Fruit fly (Drosophila melanogaster) whole organism, prepupa: ENCODE measurements around the gene Ptip.

Experiments used
- Blimp-1 ChIP-seq: fragments of 200-800 bp; sonication (Bioruptor generic); optimal IDR thresholded peaks from 3 replicates; lab custom pipeline; 2017; ENCODE audit warnings: missing biosample characterization, missing genetic modification characterization, mild to moderate bottlenecking, moderate library complexity, missing genetic modification reagents
- CG10631 ChIP-seq: fragments of 200-800 bp; sonication (Bioruptor generic); optimal IDR thresholded peaks from 2 replicates; lab custom pipeline; 2016; ENCODE audit warnings: missing biosample characterization, missing genetic modification characterization
- CG10669 ChIP-seq: fragments of 200-800 bp; sonication (Bioruptor generic); optimal IDR thresholded peaks from 3 replicates; lab custom pipeline; 2018; ENCODE audit warnings: missing biosample characterization, mild to moderate bottlenecking, missing genetic modification characterization, moderate library complexity
- CG11294 ChIP-seq: fragments of 200-800 bp; sonication (Bioruptor generic); IDR thresholded peaks from 2 replicates; pipeline ENCODE4 v1.3.6; 2022; ENCODE audit warnings: missing biosample characterization, missing genetic modification characterization
- CG11762 ChIP-seq: fragments of 200-800 bp; sonication (Bioruptor generic); optimal IDR thresholded peaks from 3 replicates; lab custom pipeline; 2016; ENCODE audit warnings: missing biosample characterization, missing genetic modification characterization; ENCODE audit not compliant: insufficient read depth
- CG15336 ChIP-seq: fragments of 200-800 bp; sonication (Bioruptor generic); IDR thresholded peaks from 2 replicates; pipeline ENCODE4 v1.3.6; 2022; ENCODE audit warnings: missing biosample characterization, missing genetic modification characterization
- CG1621 ChIP-seq: fragments of 200-800 bp; sonication (Bioruptor generic); optimal IDR thresholded peaks from 3 replicates; lab custom pipeline; 2018; ENCODE audit warnings: missing biosample characterization, mild to moderate bottlenecking, missing genetic modification characterization
- CG16779 ChIP-seq: fragments of 200-800 bp; sonication (Bioruptor generic); optimal IDR thresholded peaks from 3 replicates; lab custom pipeline; 2017; ENCODE audit warnings: missing biosample characterization, mild to moderate bottlenecking, missing genetic modification characterization
- CG3032 ChIP-seq: fragments of 200-800 bp; optimal IDR thresholded peaks from 2 replicates; lab custom pipeline; 2019; ENCODE audit warnings: missing biosample characterization, mild to moderate bottlenecking, missing genetic modification characterization, moderate library complexity
- CG32006 ChIP-seq: fragments of 200-800 bp; sonication (Bioruptor generic); optimal IDR thresholded peaks from 3 replicates; lab custom pipeline; 2017; ENCODE audit warnings: missing biosample characterization, mild to moderate bottlenecking, missing genetic modification characterization
- CG4318 ChIP-seq: fragments of 200-800 bp; sonication (Bioruptor generic); optimal IDR thresholded peaks from 3 replicates; lab custom pipeline; 2017; ENCODE audit warnings: missing biosample characterization, mild to moderate bottlenecking, missing genetic modification characterization
- CG6276 ChIP-seq: fragments of 200-800 bp; sonication (Bioruptor generic); optimal IDR thresholded peaks from 2 replicates; lab custom pipeline; 2017; ENCODE audit warnings: missing biosample characterization, mild to moderate bottlenecking, missing genetic modification characterization
- CG6792 ChIP-seq: fragments of 200-800 bp; sonication (Bioruptor generic); optimal IDR thresholded peaks from 3 replicates; lab custom pipeline; 2016; ENCODE audit warnings: missing biosample characterization, missing genetic modification characterization
- CG6808 ChIP-seq: fragments of 200-800 bp; sonication (Bioruptor generic); optimal IDR thresholded peaks from 3 replicates; lab custom pipeline; 2017; ENCODE audit warnings: missing biosample characterization, missing genetic modification characterization, mild to moderate bottlenecking, moderate library complexity, missing genetic modification reagents
- CG6854 ChIP-seq: fragments of 200-800 bp; sonication (Bioruptor generic); optimal IDR thresholded peaks from 2 replicates; lab custom pipeline; 2017; ENCODE audit warnings: missing biosample characterization, mild to moderate bottlenecking, missing genetic modification characterization
- CG8319 ChIP-seq: fragments of 200-800 bp; sonication (Bioruptor generic); optimal IDR thresholded peaks from 3 replicates; lab custom pipeline; 2016; ENCODE audit warnings: missing biosample characterization, missing genetic modification characterization
- CG8632 ChIP-seq: fragments of 200-800 bp; sonication (Bioruptor generic); optimal IDR thresholded peaks from 3 replicates; lab custom pipeline; 2016; ENCODE audit warnings: missing biosample characterization, missing genetic modification characterization
- CG9139 ChIP-seq: fragments of 200-800 bp; sonication (Bioruptor generic); optimal IDR thresholded peaks from 3 replicates; lab custom pipeline; 2017; ENCODE audit warnings: missing biosample characterization, mild to moderate bottlenecking, missing genetic modification characterization
- Eip75B ChIP-seq: fragments of 200-800 bp; sonication (Bioruptor generic); optimal IDR thresholded peaks from 3 replicates; lab custom pipeline; 2016; ENCODE audit warnings: missing biosample characterization, missing genetic modification characterization
- Eip93F ChIP-seq: fragments of 200-800 bp; sonication (Bioruptor generic); optimal IDR thresholded peaks from 2 replicates; lab custom pipeline; 2016; ENCODE audit warnings: missing biosample characterization, mild to moderate bottlenecking, missing genetic modification characterization
- Ets96B ChIP-seq: fragments of 200-800 bp; optimal IDR thresholded peaks from 2 replicates; lab custom pipeline; 2019; ENCODE audit warnings: missing biosample characterization, mild to moderate bottlenecking, missing genetic modification characterization, moderate library complexity
- Gug ChIP-seq: fragments of 200-800 bp; sonication (Bioruptor generic); IDR thresholded peaks from 2 replicates; pipeline ENCODE4 v1.3.6; 2022; ENCODE audit warnings: missing biosample characterization, missing genetic modification characterization
- Hr38 ChIP-seq: sonication (Bioruptor generic); optimal IDR thresholded peaks from 2 replicates; lab custom pipeline; 2016; ENCODE audit warnings: missing biosample characterization, missing genetic modification characterization
- Hr39 ChIP-seq: fragments of 200-800 bp; sonication (Bioruptor generic); optimal IDR thresholded peaks from 2 replicates; lab custom pipeline; 2016; ENCODE audit warnings: missing biosample characterization, missing genetic modification characterization
- Hr4 ChIP-seq: fragments of 200-800 bp; sonication (Bioruptor generic); optimal IDR thresholded peaks from 3 replicates; lab custom pipeline; 2016; ENCODE audit warnings: missing biosample characterization, missing genetic modification characterization
- Lpt ChIP-seq: fragments of 200-800 bp; sonication (Bioruptor generic); optimal IDR thresholded peaks from 3 replicates; lab custom pipeline; 2016; ENCODE audit warnings: missing biosample characterization, missing genetic modification characterization
- Met ChIP-seq: fragments of 200-800 bp; sonication (Bioruptor generic); optimal IDR thresholded peaks from 3 replicates; lab custom pipeline; 2016; ENCODE audit warnings: missing biosample characterization, missing genetic modification characterization
- Smox ChIP-seq: fragments of 200-800 bp; sonication (Bioruptor generic); optimal IDR thresholded peaks from 3 replicates; lab custom pipeline; 2016; ENCODE audit warnings: missing biosample characterization, missing genetic modification characterization
- Sox14 ChIP-seq: fragments of 200-800 bp; sonication (Bioruptor generic); optimal IDR thresholded peaks from 3 replicates; lab custom pipeline; 2016; ENCODE audit warnings: missing biosample characterization, missing genetic modification characterization
- achi ChIP-seq: fragments of 200-800 bp; sonication (Bioruptor generic); optimal IDR thresholded peaks from 3 replicates; lab custom pipeline; 2016; ENCODE audit warnings: missing biosample characterization, missing genetic modification characterization
- acj6 ChIP-seq: fragments of 200-800 bp; sonication (Bioruptor generic); optimal IDR thresholded peaks from 3 replicates; lab custom pipeline; 2016; ENCODE audit warnings: missing biosample characterization, missing genetic modification characterization
- cyc ChIP-seq: fragments of 200-800 bp; sonication (Bioruptor generic); optimal IDR thresholded peaks from 3 replicates; lab custom pipeline; 2016; ENCODE audit warnings: missing biosample characterization, missing genetic modification characterization
- dac ChIP-seq: fragments of 200-800 bp; sonication (Bioruptor generic); optimal IDR thresholded peaks from 2 replicates; lab custom pipeline; 2017; ENCODE audit warnings: missing biosample characterization, mild to moderate bottlenecking, missing genetic modification characterization
- dsx ChIP-seq: fragments of 200-800 bp; optimal IDR thresholded peaks from 3 replicates; lab custom pipeline; 2019; ENCODE audit warnings: missing biosample characterization, mild to moderate bottlenecking, missing genetic modification characterization, moderate library complexity; ENCODE audit not compliant: poor library complexity, severe bottlenecking
- eg ChIP-seq: fragments of 200-800 bp; sonication (Bioruptor generic); IDR thresholded peaks from 3 replicates; pipeline ENCODE4 v1.3.6; 2022; ENCODE audit warnings: missing biosample characterization, missing genetic modification characterization
- esn ChIP-seq: fragments of 200-800 bp; sonication (Bioruptor generic); optimal IDR thresholded peaks from 2 replicates; lab custom pipeline; 2016; ENCODE audit warnings: missing biosample characterization, mild to moderate bottlenecking, missing genetic modification characterization, moderate library complexity
- fd59A ChIP-seq: fragments of 200-800 bp; sonication (Bioruptor generic); optimal IDR thresholded peaks from 2 replicates; lab custom pipeline; 2017; ENCODE audit warnings: missing biosample characterization, mild to moderate bottlenecking, missing genetic modification characterization, missing genetic modification reagents
- fd85E ChIP-seq: fragments of 200-800 bp; sonication (Bioruptor generic); optimal IDR thresholded peaks from 3 replicates; lab custom pipeline; 2016; ENCODE audit warnings: missing biosample characterization, missing genetic modification characterization
- fkh ChIP-seq: fragments of 200-800 bp; sonication (Bioruptor generic); optimal IDR thresholded peaks from 3 replicates; lab custom pipeline; 2017; ENCODE audit warnings: missing biosample characterization, mild to moderate bottlenecking, missing genetic modification characterization, moderate library complexity
- lz ChIP-seq: fragments of 200-800 bp; sonication (Bioruptor generic); optimal IDR thresholded peaks from 3 replicates; lab custom pipeline; 2016; ENCODE audit warnings: missing biosample characterization, missing genetic modification characterization
- pdm3 ChIP-seq: fragments of 200-800 bp; sonication (Bioruptor generic); optimal IDR thresholded peaks from 3 replicates; lab custom pipeline; 2016; ENCODE audit warnings: missing biosample characterization, missing genetic modification characterization
- salr ChIP-seq, 2 experiments: fragments of 200-800 bp; sonication (Bioruptor generic); optimal IDR thresholded peaks; 3 replicates each; lab custom pipeline; 2016 to 2018; ENCODE audit warnings: missing biosample characterization in 2 of 2, missing genetic modification characterization in 2 of 2, mild to moderate bottlenecking in 1 of 2
- spab ChIP-seq: fragments of 200-800 bp; sonication (Bioruptor generic); optimal IDR thresholded peaks from 2 replicates; lab custom pipeline; 2017; ENCODE audit warnings: missing biosample characterization, mild to moderate bottlenecking, missing genetic modification characterization, missing genetic modification reagents
- ss ChIP-seq, 2 experiments: fragments of 200-800 bp; sonication (Bioruptor generic); optimal IDR thresholded peaks; 2 replicates in 1 of 2; 3 replicates in 1 of 2; lab custom pipeline; 2017 to 2018; ENCODE audit warnings: mild to moderate bottlenecking in 2 of 2, missing biosample characterization in 2 of 2, missing genetic modification characterization in 2 of 2, moderate library complexity in 1 of 2
- svp ChIP-seq: fragments of 200-800 bp; sonication (Bioruptor generic); peaks from one replicate; lab custom pipeline; 2016; ENCODE audit warnings: missing biosample characterization, missing genetic modification characterization
- topi ChIP-seq: fragments of 200-800 bp; sonication (Bioruptor generic); optimal IDR thresholded peaks from 3 replicates; lab custom pipeline; 2016; ENCODE audit warnings: missing biosample characterization, missing genetic modification characterization
- vri ChIP-seq: fragments of 200-800 bp; sonication (Bioruptor generic); optimal IDR thresholded peaks from 3 replicates; lab custom pipeline; 2016; ENCODE audit warnings: missing biosample characterization, mild to moderate bottlenecking, missing genetic modification characterization

The Ptip gene

dm6 chr3L:14055260-14055696 lies 26.4 kb upstream of the Ptip start (continued):
- peak; percentile 8 for TF ChIP-seq CG11762 (GFP tag; lab: Kevin White, UChicago)
- peak in 1 of 2 experiments; percentile 10 for TF ChIP-seq ss (GFP tag; optimal IDR thresholded peaks at IDR 0.05; lab: Kevin White, UChicago)
- TF ChIP-seq, all 60 proteins: peak for 35

dm6 chr3L:14053806-14054205 lies 24.9 kb upstream of the Ptip start:
- TF ChIP-seq Sox14 (no peak), Lpt (no peak), Gug (no peak), svp (no peak), CG10631 (GFP tag; lab: Kevin White, UChicago) (no peak), CG10669 (GFP tag; lab: Kevin White, UChicago) (no peak), Ets96B (no peak), Hr4 (GFP tag; lab: Kevin White, UChicago) (no peak), Smox (GFP tag; lab: Kevin White, UChicago) (no peak), Eip93F (GFP tag; lab: Kevin White, UChicago) (no peak), Blimp-1 (GFP tag; lab: Kevin White, UChicago) (no peak), topi (GFP tag; lab: Kevin White, UChicago) (no peak), CG11294 (GFP tag; lab: Robert Waterston, UW) (no peak), Met (no peak), CG4318 (GFP tag; lab: Kevin White, UChicago) (no peak)

dm6 chr3L:14053073-14053643 lies 24.2 kb upstream of the Ptip start, which contains the start of the genes CG13484 and Frl:
Gene CG13484 (minus strand): TSS chr3L:14053079.
Gene Frl (plus strand): TSS chr3L:14053215.
- TF ChIP-seq esn (GFP tag; lab: Kevin White, UChicago) (peak; percentile 40), CG6276 (GFP tag; lab: Kevin White, UChicago) (no peak), cyc (GFP tag; lab: Kevin White, UChicago) (peak; percentile 27), Hr4 (GFP tag; lab: Kevin White, UChicago) (no peak), CG6792 (GFP tag; lab: Kevin White, UChicago) (peak; percentile 10), CG8319 (no peak), achi (GFP tag; lab: Kevin White, UChicago) (no peak), lz (GFP tag; lab: Kevin White, UChicago) (peak; percentile 2), pdm3 (no peak), eg (GFP tag; lab: Robert Waterston, UW) (peak; percentile 44; the same call in 1 of the 3 replicates), Hr38 (no peak), acj6 (GFP tag; lab: Kevin White, UChicago) (no peak), Blimp-1 (GFP tag; lab: Kevin White, UChicago) (no peak), Eip75B (GFP tag; lab: Kevin White, UChicago) (peak; percentile 37), CG32006 (peak; percentile 10), salr (GFP tag; optimal IDR thresholded peaks at IDR 0.05; lab: Kevin White, UChicago) (no peak), CG8632 (no peak), Eip93F (GFP tag; lab: Kevin White, UChicago) (no peak), vri (GFP tag; lab: Kevin White, UChicago) (no peak), CG6808 (peak; percentile 44), fd59A (no peak), CG6854 (GFP tag; lab: Kevin White, UChicago) (peak; percentile 78), spab (GFP tag; lab: Kevin White, UChicago) (no peak), fd85E (GFP tag; lab: Kevin White, UChicago) (no peak), Hr39 (GFP tag; lab: Kevin White, UChicago) (peak; percentile 1), dsx (GFP tag; lab: Kevin White, UChicago) (peak; percentile 72), fkh (GFP tag; lab: Kevin White, UChicago) (peak; percentile 25), CG10631 (GFP tag; lab: Kevin White, UChicago) (no peak), Lpt (peak; percentile 27), CG1621 (tag; lab: Kevin White, UChicago) (peak; percentile 36), CG15336 (GFP tag; lab: Robert Waterston, UW) (peak; percentile 37; the same call in 1 of the 2 replicates), CG9139 (peak; percentile 48), Met (no peak), CG16779 (tag; lab: Kevin White, UChicago) (peak; percentile 43), CG3032 (tag; lab: Kevin White, UChicago) (peak; percentile 20), dac (GFP tag; lab: Kevin White, UChicago) (no peak), Smox (GFP tag; lab: Kevin White, UChicago) (peak; percentile 6)
